Fruit fly (Drosophila melanogaster): ENCODE measurements around the gene CG14321.
A peak's percentile ranks its signal among the peaks of the same experiment; 100 is the strongest.

The CG14321 gene

DNA sequence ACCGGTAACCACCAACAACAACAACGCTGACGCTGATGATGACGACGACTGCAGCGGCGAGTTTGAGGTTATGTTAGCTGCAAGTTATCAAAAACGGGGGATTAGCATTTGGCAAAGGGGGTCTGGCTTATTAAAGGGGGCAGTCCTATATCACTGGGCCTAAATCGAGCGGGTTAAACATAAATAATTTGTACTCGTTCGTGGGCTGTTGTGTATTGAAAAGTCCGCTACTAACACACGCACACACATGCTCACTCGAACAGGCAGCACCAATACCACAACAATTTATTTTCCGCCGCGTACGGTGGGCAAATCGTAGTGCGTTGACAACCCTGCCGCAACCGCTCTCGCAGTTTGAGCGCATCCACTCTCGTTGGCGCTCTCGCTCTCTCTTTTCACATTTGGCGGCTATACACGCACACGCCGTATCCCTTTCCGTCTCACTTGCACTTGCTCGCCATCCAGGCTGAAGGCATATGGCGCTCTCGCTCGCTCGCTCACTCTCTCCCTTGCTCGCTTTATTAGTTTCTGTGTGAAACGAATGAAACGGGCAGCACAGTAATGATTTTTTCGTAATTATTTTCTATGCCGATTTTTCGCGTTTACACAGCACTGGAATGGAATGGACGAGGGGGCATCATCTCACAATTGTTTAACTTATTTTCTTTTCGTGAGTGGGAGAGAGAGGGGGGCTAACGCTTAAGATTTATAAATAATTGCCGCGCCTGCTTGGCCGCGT is 16.4 kb upstream of the CG14321 start:
- TF ChIP-seq CG17806 (tag; optimal IDR thresholded peaks at IDR 0.05) (no peak), gl (tag; optimal IDR thresholded peaks at IDR 0.05) (no peak), CG32121 (GFP tag; IDR thresholded peaks at IDR 0.05) (no peak), CG8301 (tag; optimal IDR thresholded peaks at IDR 0.05) (peak; percentile 3), CG9948 (tag; optimal IDR thresholded peaks at IDR 0.05) (no peak), CG34367 (tag; optimal IDR thresholded peaks at IDR 0.05) (no peak), CG4496 (GFP tag; IDR thresholded peaks at IDR 0.05) (no peak), D1 (tag; optimal IDR thresholded peaks at IDR 0.05) (no peak), rn (GFP tag; IDR thresholded peaks at IDR 0.05) (no peak), fd96Ca (GFP tag; IDR thresholded peaks at IDR 0.05) (no peak), CG14655 (GFP tag; optimal IDR thresholded peaks at IDR 0.05) (no peak), Pif1B (GFP tag; optimal IDR thresholded peaks at IDR 0.05) (peak; percentile 48), Snoo (tag; optimal IDR thresholded peaks at IDR 0.05) (peak; percentile 24), CG13204 (GFP tag; optimal IDR thresholded peaks at IDR 0.05) (peak; percentile 72), CG10348 (GFP tag; IDR thresholded peaks at IDR 0.05) (no peak), CG12605 (GFP tag; IDR thresholded peaks at IDR 0.05) (no peak), CG15710 (tag; optimal IDR thresholded peaks at IDR 0.05) (peak; percentile 17), Pif1A (GFP tag; optimal IDR thresholded peaks at IDR 0.05) (peak; percentile 33), EcR (GFP tag; optimal IDR thresholded peaks at IDR 0.05) (peak; percentile 73), Ets98B (GFP tag; IDR thresholded peaks at IDR 0.05) (no peak), CG8159 (tag; optimal IDR thresholded peaks at IDR 0.05) (peak; percentile 31)

DNA sequence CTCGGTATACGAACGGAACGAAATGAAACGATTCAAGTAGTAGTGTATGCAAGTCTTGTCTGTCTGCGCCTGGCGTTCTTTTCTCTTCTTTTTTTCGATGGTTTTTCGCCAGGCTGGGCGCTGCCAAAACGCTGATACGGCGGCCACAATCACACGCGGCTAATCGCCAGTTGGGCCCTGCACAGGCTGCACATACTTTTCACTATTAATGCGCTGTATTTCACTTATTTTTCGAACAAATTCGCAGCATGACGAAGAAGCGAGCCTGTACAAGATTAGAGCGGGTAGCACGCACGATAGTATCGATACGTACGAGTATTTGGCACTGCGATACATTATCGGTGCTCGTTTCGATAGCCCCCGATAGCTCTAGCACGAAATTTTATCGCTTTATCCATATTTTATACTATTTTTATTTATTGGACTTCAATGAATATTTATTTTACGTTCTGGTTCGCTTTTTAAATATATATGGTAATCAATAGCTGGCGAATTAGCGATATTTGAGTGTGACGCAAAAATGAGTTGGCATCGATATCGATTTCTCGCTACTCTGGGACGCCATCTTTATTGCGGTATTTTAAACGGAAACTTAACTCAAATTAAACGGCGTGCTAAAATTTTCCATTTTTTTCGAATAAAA is 15.2 kb upstream of the CG14321 start, which contains the start of gene osa:
osa (minus strand) TSS at position 300 of the 643 bp plus-strand sequence.
- TF ChIP-seq Pif1B (GFP tag; optimal IDR thresholded peaks at IDR 0.05) (peak; percentile 50), CG10348 (GFP tag; IDR thresholded peaks at IDR 0.05) (no peak), EcR (GFP tag; optimal IDR thresholded peaks at IDR 0.05) (peak; percentile 3)

DNA sequence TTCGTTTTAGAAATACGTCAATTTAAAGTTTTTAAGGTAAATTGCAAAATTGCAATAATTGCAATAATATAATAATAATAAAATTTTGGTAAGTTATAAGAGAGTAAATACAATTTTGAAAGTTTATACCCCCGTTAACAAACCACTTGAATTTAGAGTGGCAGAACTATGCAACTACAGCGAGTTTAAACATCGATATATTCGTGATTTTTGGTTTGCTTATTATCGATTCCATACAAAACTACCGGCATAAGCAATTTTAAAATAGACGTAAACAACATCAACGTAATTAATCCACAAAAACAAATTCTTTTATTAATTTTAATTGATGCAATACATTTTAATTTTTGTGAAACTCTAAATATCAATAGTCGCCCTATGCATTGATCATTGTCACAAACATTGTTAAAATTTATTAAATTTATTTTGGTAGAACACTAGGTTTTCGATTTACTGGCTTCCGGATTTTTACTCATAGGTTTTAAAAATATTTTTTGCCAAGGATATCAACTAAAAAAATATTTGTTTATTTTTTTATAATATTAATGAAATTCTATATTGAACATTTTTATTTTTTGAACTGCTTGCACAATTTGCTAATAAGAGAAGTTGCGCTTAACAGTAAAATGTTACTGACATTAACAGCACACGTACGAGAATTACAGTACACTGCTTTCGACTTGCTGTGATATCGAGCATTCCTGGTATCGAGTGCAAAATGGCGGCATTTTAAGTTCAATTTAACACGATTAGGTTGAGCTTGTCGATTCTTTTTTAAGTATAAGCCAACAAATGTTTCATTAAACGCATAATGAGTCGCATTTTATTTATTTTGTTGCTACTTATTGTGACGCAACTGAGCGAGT is 14.4 kb upstream of the CG14321 start, which contains the start of gene Pxt:
Pxt (plus strand) TSS at position 695 of the 866 bp plus-strand sequence.
- TF ChIP-seq D1 (tag; optimal IDR thresholded peaks at IDR 0.05) (peak; percentile 60), CG4496 (GFP tag; IDR thresholded peaks at IDR 0.05) (no peak), Pif1B (GFP tag; optimal IDR thresholded peaks at IDR 0.05) (peak; percentile 17)

DNA sequence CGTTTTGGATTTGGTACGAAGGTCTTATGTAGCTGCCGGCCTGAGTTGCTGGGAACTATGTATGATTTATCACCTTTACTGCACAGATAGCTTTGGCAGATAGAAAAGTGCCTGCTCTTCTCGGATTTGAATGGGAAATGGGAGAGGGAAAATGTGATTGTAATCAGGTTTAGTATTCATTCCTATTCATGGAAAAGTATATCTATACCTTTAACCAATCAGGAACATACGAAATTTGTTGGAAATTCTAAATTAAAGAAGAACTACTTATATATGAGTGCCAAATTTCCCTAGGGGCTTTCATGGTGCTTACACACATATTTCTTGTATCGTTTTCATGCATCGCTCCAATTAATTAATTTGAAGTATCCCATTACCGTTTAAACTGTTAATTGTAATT is 8.4 kb upstream of the CG14321 start, which contains the start of gene Atg8b:
Atg8b (minus strand) TSS at position 101 of the 400 bp plus-strand sequence.
- TF ChIP-seq CG12605 (GFP tag; IDR thresholded peaks at IDR 0.05) (no peak), Ets98B (GFP tag; IDR thresholded peaks at IDR 0.05) (no peak), CG10348 (GFP tag; IDR thresholded peaks at IDR 0.05) (no peak), CG14655 (GFP tag; optimal IDR thresholded peaks at IDR 0.05) (no peak), CG15710 (tag; optimal IDR thresholded peaks at IDR 0.05) (no peak), gl (tag; optimal IDR thresholded peaks at IDR 0.05) (no peak), CG9948 (tag; optimal IDR thresholded peaks at IDR 0.05) (no peak), fd96Ca (GFP tag; IDR thresholded peaks at IDR 0.05) (no peak), Pif1B (GFP tag; optimal IDR thresholded peaks at IDR 0.05) (no peak), CG4496 (GFP tag; IDR thresholded peaks at IDR 0.05) (no peak)

DNA sequence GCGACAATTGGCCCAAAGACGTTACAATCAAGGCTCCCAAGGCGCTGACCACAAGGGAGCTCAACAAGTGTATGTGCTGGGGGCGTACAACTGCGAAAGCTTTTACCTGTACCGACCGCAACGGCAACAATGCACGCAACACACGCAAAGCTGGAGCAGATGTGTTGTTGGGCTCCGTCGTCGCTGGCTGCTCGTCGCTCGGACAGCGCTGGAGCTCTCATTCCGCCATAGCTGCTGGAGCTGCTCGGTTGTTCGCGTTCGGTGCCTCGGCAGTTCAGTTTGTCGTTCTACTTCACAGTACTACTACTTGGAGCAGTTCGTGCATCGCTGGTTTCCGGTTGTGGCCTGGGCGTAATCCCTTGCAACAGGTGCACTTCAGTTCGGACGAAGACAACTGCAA is 7.8 kb upstream of the CG14321 start, which contains the start of gene Lgr1:
Lgr1 (plus strand) TSS at position 220 of the 400 bp plus-strand sequence.
- TF ChIP-seq rn (GFP tag; IDR thresholded peaks at IDR 0.05): no peak
- peak; percentile 66 for TF ChIP-seq CG4496 (GFP tag; IDR thresholded peaks at IDR 0.05)

DNA sequence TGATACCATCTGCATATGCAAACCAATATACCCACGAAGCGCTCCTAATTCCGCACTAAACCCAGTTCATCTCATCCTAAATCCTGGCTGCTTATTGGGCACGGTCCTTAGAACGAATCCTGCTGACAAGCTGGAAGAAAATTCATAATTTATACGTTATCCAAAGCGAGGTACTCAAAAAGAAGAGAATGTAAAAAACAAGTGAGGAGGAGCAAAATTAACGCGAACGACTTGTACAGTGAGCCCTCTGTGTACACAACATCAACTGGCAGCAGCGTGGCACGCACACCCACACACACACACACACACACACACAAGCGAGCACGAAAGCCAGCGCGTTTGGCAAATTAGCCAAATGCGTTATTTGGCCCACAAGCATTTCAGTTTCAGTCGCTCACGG is 2.9 kb downstream of the CG14321 start, which contains the start of gene TyrRII:
TyrRII (plus strand) TSS at position 301 of the 400 bp plus-strand sequence.
- TF ChIP-seq CG8159 (tag; optimal IDR thresholded peaks at IDR 0.05): no peak

DNA sequence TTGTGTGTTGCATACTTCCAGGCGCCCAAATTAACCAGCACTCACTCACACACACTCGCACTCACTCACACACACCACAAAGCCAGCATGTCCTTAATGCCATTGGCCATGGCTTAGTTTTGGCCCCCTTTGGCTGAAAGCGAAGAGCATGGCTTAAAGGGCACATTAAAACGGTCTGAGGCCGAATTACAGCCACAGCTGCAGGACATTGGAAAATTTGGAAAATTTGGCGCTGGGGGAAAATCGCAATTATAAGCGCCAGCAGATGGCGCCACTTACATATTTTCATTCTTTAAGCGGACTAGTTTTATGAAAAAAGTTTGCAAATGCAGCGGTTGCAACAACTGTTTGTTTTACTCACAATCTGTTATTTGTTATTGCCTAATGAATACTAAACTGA is 9.1 kb downstream of the CG14321 start:
- TF ChIP-seq Pif1A (GFP tag; optimal IDR thresholded peaks at IDR 0.05) (no peak), CG4496 (GFP tag; IDR thresholded peaks at IDR 0.05) (no peak), CG8159 (tag; optimal IDR thresholded peaks at IDR 0.05) (no peak), CG9948 (tag; optimal IDR thresholded peaks at IDR 0.05) (no peak), CG13204 (GFP tag; optimal IDR thresholded peaks at IDR 0.05) (no peak), fd96Ca (GFP tag; IDR thresholded peaks at IDR 0.05) (no peak), CG34367 (tag; optimal IDR thresholded peaks at IDR 0.05) (no peak)
